Worm (Caenorhabditis elegans): Measurements from ENCODE around the gene T21D12.14.

DNA sequence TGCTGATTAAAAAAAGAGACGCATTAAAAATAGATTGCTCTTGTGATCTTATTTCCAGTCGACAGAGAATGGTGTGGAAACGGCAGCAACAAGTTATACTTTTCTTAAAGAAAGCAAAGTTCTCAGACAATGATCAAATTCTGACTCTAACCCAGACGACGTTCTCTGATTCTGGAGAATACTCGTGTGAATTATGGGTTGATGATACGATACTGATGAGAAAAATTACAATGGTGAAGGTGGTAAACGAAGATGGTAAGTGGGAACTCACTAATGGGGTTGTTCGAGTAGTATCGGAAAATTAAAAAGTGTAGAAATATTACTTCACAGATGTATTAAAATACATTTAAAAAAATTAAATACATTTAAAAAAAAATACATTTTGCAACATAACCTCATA, 9.6 kb downstream of the T21D12.14 start:
- TF ChIP-seq K09A11.1 (tag; optimal IDR thresholded peaks at IDR 0.05; ENCODE audit: insufficient read depth) (no peak), tbx-2 (tag; optimal IDR thresholded peaks at IDR 0.05) (no peak), pax-1 (tag; optimal IDR thresholded peaks at IDR 0.05) (no peak), lin-11 (tag; optimal IDR thresholded peaks at IDR 0.05) (no peak), nhr-11 (tag; optimal IDR thresholded peaks at IDR 0.05) (no peak), ama-1 (optimal IDR thresholded peaks at IDR 0.05) (no peak), sox-4 (tag; optimal IDR thresholded peaks at IDR 0.05) (no peak)
